Worm (Caenorhabditis elegans) whole organism, mixed stage, embryonic: ENCODE measurements around the gene best-12.

Experiments
- sptf-1 ChIP-seq: sonication (generic microtip); optimal IDR thresholded peaks from 2 replicates; lab custom pipeline; 2017; ENCODE audit warnings: mild to moderate bottlenecking, missing genetic modification characterization, moderate library complexity, missing compliant biosample characterization
- tbx-8 ChIP-seq: fragments of 200-800 bp; sonication (Bioruptor generic); optimal IDR thresholded peaks from 2 replicates; lab custom pipeline; 2018; ENCODE audit warnings: mild to moderate bottlenecking, missing genetic modification characterization, moderate library complexity, missing compliant biosample characterization

DNA sequence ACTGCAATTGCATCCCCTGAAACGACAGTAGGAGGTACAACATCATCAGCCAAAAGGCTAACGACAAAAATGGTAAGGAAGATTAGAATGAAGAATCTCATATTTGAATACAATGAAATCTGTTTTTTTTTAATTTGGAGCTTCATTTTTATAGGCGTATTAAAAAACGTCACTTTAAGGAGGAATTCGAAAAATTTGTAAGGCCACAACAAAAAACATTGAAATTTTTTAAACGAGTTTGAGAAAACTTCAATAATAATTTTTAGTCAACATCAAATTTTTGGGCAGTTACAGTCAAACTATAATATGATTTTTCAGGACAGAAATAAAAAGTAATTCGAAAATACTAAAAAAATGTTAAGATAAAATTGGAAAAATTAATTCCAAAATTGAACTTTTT is 13.5 kb downstream of the best-12 start, which contains the start of gene F14H3.14:
- no peak for TF ChIP-seq sptf-1
- TF ChIP-seq tbx-8 (GFP tag; lab: Kevin White, UChicago): no peak
